Fruit fly (Drosophila melanogaster): ENCODE data around the gene MtnA.
A peak's percentile ranks its signal among the peaks of the same experiment; 100 is the strongest.

MtnA gene

dm6 chr3R:9759360-9760191 is 24.6 kb downstream of the MtnA start, which contains the start of gene Mpi (continued):
- TF ChIP-seq CG13624 (GFP tag; optimal IDR thresholded peaks at IDR 0.05) (peak; percentile 28), CG8478 (optimal IDR thresholded peaks at IDR 0.05) (no peak), CG9727 (GFP tag; optimal IDR thresholded peaks at IDR 0.05) (peak; percentile 32), gsb (GFP tag; IDR thresholded peaks at IDR 0.05) (no peak), CG4404 (GFP tag; IDR thresholded peaks at IDR 0.05) (no peak), HHEX (GFP tag; optimal IDR thresholded peaks at IDR 0.05) (no peak), Doc3 (GFP tag; IDR thresholded peaks at IDR 0.05; ENCODE audit: partially characterized antibody) (peak; percentile 53; the same call in 2 of the 3 replicates), CG3838 (GFP tag; optimal IDR thresholded peaks at IDR 0.05) (no peak), NFAT (GFP tag; IDR thresholded peaks at IDR 0.05) (0 out of 2 replicates have a peak, but pooled peaks have one; percentile 10), Scr (GFP tag; IDR thresholded peaks at IDR 0.05; ENCODE audit: partially characterized antibody) (peak; percentile 66), jing (GFP tag; optimal IDR thresholded peaks at IDR 0.05) (no peak), D19A (tag; optimal IDR thresholded peaks at IDR 0.05) (peak; percentile 100), ind (GFP tag; optimal IDR thresholded peaks at IDR 0.05) (peak; percentile 7), CG17328 (GFP tag; IDR thresholded peaks at IDR 0.05) (0 out of 2 replicates have a peak, but pooled peaks have one; percentile 12), CG3995 (GFP tag; optimal IDR thresholded peaks at IDR 0.05) (peak; percentile 82), Dp (GFP tag; optimal IDR thresholded peaks at IDR 0.05) (peak; percentile 18), Dll (GFP tag; IDR thresholded peaks at IDR 0.05; ENCODE audit: partially characterized antibody) (peak; percentile 67), CG11456 (GFP tag; IDR thresholded peaks at IDR 0.05) (no peak), CG2875 (GFP tag; optimal IDR thresholded peaks at IDR 0.05) (peak; percentile 14), CG12391 (tag; optimal IDR thresholded peaks at IDR 0.05) (peak; percentile 50), MESR4 (GFP tag; optimal IDR thresholded peaks at IDR 0.05) (peak; percentile 83), CG1792 (GFP tag; optimal IDR thresholded peaks at IDR 0.05) (no peak), zen2 (GFP tag; IDR thresholded peaks at IDR 0.05; ENCODE audit: partially characterized antibody) (no peak), ap (GFP tag; IDR thresholded peaks at IDR 0.05) (no peak), CG17829 (tag; optimal IDR thresholded peaks at IDR 0.05) (peak; percentile 50), Hr78 (GFP tag; optimal IDR thresholded peaks at IDR 0.05) (peak in 1 of 2 experiments; percentile 84), Ptx1 (GFP tag; IDR thresholded peaks at IDR 0.05) (no peak), CG5180 (GFP tag; optimal IDR thresholded peaks at IDR 0.05) (no peak), sr (GFP tag; IDR thresholded peaks at IDR 0.05) (0 out of 3 replicates have a peak, but pooled peaks have one; percentile 7), CG4820 (GFP tag; optimal IDR thresholded peaks at IDR 0.05) (peak; percentile 7), dysf (GFP tag; IDR thresholded peaks at IDR 0.05) (peak; percentile 17; the same call in 1 of the 3 replicates), fd102C (GFP tag; optimal IDR thresholded peaks at IDR 0.05) (no peak), H2.0 (GFP tag; IDR thresholded peaks at IDR 0.05) (no peak), CG15696 (tag; optimal IDR thresholded peaks at IDR 0.05) (peak; percentile 34), ab (GFP tag; optimal IDR thresholded peaks at IDR 0.05) (no peak), ro (GFP tag; IDR thresholded peaks at IDR 0.05) (no peak), Rfx (GFP tag; IDR thresholded peaks at IDR 0.05) (peak; percentile 43), tgo (GFP tag; IDR thresholded peaks at IDR 0.05) (no peak), unpg (GFP tag; optimal IDR thresholded peaks at IDR 0.05) (no peak), CG2199 (GFP tag; IDR thresholded peaks at IDR 0.05) (no peak), ci (GFP tag; IDR thresholded peaks at IDR 0.05) (peak; percentile 43; the same call in 2 of the 3 replicates), az2 (GFP tag; optimal IDR thresholded peaks at IDR 0.05) (peak; percentile 37), CG12659 (GFP tag; optimal IDR thresholded peaks at IDR 0.05) (peak; percentile 62), CG17359 (tag; optimal IDR thresholded peaks at IDR 0.05) (peak; percentile 33), CG16813 (GFP tag; IDR thresholded peaks at IDR 0.05; ENCODE audit: partially characterized antibody) (peak; percentile 52; the same call in 1 of the 3 replicates), GATAe (GFP tag; conservative IDR thresholded peaks at IDR 0.05) (no peak), CG1602 (GFP tag; optimal IDR thresholded peaks at IDR 0.05) (peak; percentile 1), pzg (GFP tag; optimal IDR thresholded peaks at IDR 0.05) (peak; percentile 54)
